Worm (Caenorhabditis elegans) whole organism, L1 larva: Measurements from ENCODE around the gene F40G9.8.

Experiments used
- C04F5.9 ChIP-seq: sonication (generic microtip); optimal IDR thresholded peaks from 2 replicates; lab custom pipeline; 2016; ENCODE audit warnings: missing genetic modification characterization, missing compliant biosample characterization
- F16B12.6 ChIP-seq: fragments of 150-350 bp; optimal IDR thresholded peaks from 2 replicates; lab custom pipeline; 2014; ENCODE audit warnings: missing biosample characterization, missing genetic modification characterization
- aha-1 ChIP-seq: fragments of 150-350 bp; optimal IDR thresholded peaks from 2 replicates; lab custom pipeline; 2014; ENCODE audit warnings: missing biosample characterization, missing genetic modification characterization
- alr-1 ChIP-seq: fragments of 200-800 bp; sonication (Bioruptor generic); optimal IDR thresholded peaks from 2 replicates; lab custom pipeline; 2018; ENCODE audit warnings: borderline replicate concordance, mild to moderate bottlenecking, missing genetic modification characterization, missing compliant biosample characterization
- ceh-63 ChIP-seq: fragments of 200-800 bp; sonication (Bioruptor generic); optimal IDR thresholded peaks from 2 replicates; lab custom pipeline; 2018; ENCODE audit warnings: mild to moderate bottlenecking, missing genetic modification characterization, missing compliant biosample characterization
- ceh-8 ChIP-seq: fragments of 200-800 bp; sonication (Bioruptor generic); optimal IDR thresholded peaks from 2 replicates; lab custom pipeline; 2018; ENCODE audit warnings: mild to moderate bottlenecking, missing genetic modification characterization, moderate library complexity, missing compliant biosample characterization
- ceh-82 ChIP-seq, 3 experiments: fragments of 150-350 bp in 1 of 3; sonication (generic microtip) in 2 of 3; optimal IDR thresholded peaks; 2 replicates each; lab custom pipeline; 2014 to 2017; ENCODE audit warnings: missing biosample characterization in 3 of 3, missing genetic modification characterization in 3 of 3
- ces-1 ChIP-seq: fragments of 150-350 bp; optimal IDR thresholded peaks from 2 replicates; lab custom pipeline; 2014; ENCODE audit warnings: missing biosample characterization, missing genetic modification reagents, missing genetic modification characterization
- egl-13 ChIP-seq: sonication (generic microtip); optimal IDR thresholded peaks from 2 replicates; lab custom pipeline; 2016; ENCODE audit warnings: missing genotype, missing genetic modification reagents, missing genetic modification characterization, missing compliant biosample characterization
- egl-27 ChIP-seq, 2 experiments: fragments of 150-350 bp in 1 of 2; sonication (generic microtip); optimal IDR thresholded peaks; 3 replicates each; lab custom pipeline; 2017 to 2018; ENCODE audit warnings: missing biosample characterization in 2 of 2, missing genetic modification characterization in 2 of 2, missing genetic modification reagents in 2 of 2
- elt-2 ChIP-seq: sonication (generic microtip); optimal IDR thresholded peaks from 2 replicates; lab custom pipeline; 2016; ENCODE audit warnings: missing genetic modification characterization, mild to moderate bottlenecking, inconsistent platforms, missing compliant biosample characterization, missing genetic modification reagents
- grh-1 ChIP-seq: fragments of 200-800 bp; sonication (Bioruptor generic); IDR thresholded peaks from 2 replicates; pipeline ENCODE4 v1.3.6; 2022; ENCODE audit warnings: missing genetic modification reagents, missing genetic modification characterization, missing compliant biosample characterization
- hlh-17 ChIP-seq: fragments of 200-800 bp; sonication (Bioruptor generic); optimal IDR thresholded peaks from 2 replicates; lab custom pipeline; 2018; ENCODE audit warnings: missing genetic modification characterization, mild to moderate bottlenecking, missing compliant biosample characterization, moderate library complexity, borderline replicate concordance
- hlh-4 ChIP-seq: sonication (generic microtip); optimal IDR thresholded peaks from 2 replicates; lab custom pipeline; 2016; ENCODE audit warnings: mild to moderate bottlenecking, missing genetic modification characterization, missing compliant biosample characterization
- hpl-2 ChIP-seq: fragments of 150-350 bp; optimal IDR thresholded peaks from 2 replicates; lab custom pipeline; 2014; ENCODE audit warnings: missing biosample characterization, missing genetic modification reagents, missing genetic modification characterization
- jun-1 ChIP-seq: fragments of 150-350 bp; optimal IDR thresholded peaks from 2 replicates; lab custom pipeline; 2014; ENCODE audit warnings: missing biosample characterization, missing genetic modification reagents, missing genetic modification characterization
- lin-15B ChIP-seq: fragments of 150-350 bp; sonication (generic microtip); optimal IDR thresholded peaks from 3 replicates; lab custom pipeline; 2014; ENCODE audit warnings: missing biosample characterization, missing genetic modification characterization
- lir-3 ChIP-seq: sonication (generic microtip); optimal IDR thresholded peaks from 2 replicates; lab custom pipeline; 2016; ENCODE audit warnings: mild to moderate bottlenecking, missing genetic modification characterization, moderate library complexity, missing compliant biosample characterization; ENCODE audit not compliant: poor library complexity
- mab-9 ChIP-seq: fragments of 200-800 bp; sonication (Bioruptor generic); IDR thresholded peaks from 2 replicates; pipeline ENCODE4 v1.3.6; 2022; ENCODE audit warnings: missing genetic modification reagents, missing genetic modification characterization, missing compliant biosample characterization
- mep-1 ChIP-seq: fragments of 150-350 bp; optimal IDR thresholded peaks from 2 replicates; lab custom pipeline; 2014; ENCODE audit warnings: missing biosample characterization, missing genetic modification characterization
- nhr-11 ChIP-seq: fragments of 150-350 bp; optimal IDR thresholded peaks from 2 replicates; lab custom pipeline; 2014; ENCODE audit warnings: missing biosample characterization, missing genetic modification characterization
- nhr-20 ChIP-seq: sonication (generic microtip); optimal IDR thresholded peaks from 2 replicates; lab custom pipeline; 2016; ENCODE audit warnings: mild to moderate bottlenecking, missing genetic modification characterization, missing compliant biosample characterization
- nhr-237 ChIP-seq: fragments of 150-350 bp; optimal IDR thresholded peaks from 2 replicates; lab custom pipeline; 2014; ENCODE audit warnings: missing biosample characterization, missing genetic modification characterization
- nhr-47 ChIP-seq: sonication (generic microtip); optimal IDR thresholded peaks from 2 replicates; lab custom pipeline; 2016; ENCODE audit warnings: mild to moderate bottlenecking, missing genetic modification characterization, moderate library complexity, missing compliant biosample characterization
- nhr-77 ChIP-seq: fragments of 150-350 bp; optimal IDR thresholded peaks from 2 replicates; lab custom pipeline; 2014; ENCODE audit warnings: missing biosample characterization, missing genetic modification characterization
- nhr-85 ChIP-seq: sonication (generic microtip); peaks from one replicate; lab custom pipeline; 2016; ENCODE audit warnings: missing genetic modification characterization, inconsistent platforms, missing compliant biosample characterization
- pag-3 ChIP-seq: sonication (generic microtip); optimal IDR thresholded peaks from 2 replicates; lab custom pipeline; 2017; ENCODE audit warnings: missing genetic modification characterization, mild to moderate bottlenecking, missing compliant biosample characterization, antibody characterized with exemption, borderline replicate concordance; ENCODE audit not compliant: insufficient read depth
- pqm-1 ChIP-seq: sonication (generic microtip); optimal IDR thresholded peaks from 3 replicates; lab custom pipeline; 2017; ENCODE audit warnings: missing biosample characterization, missing genetic modification characterization
- rnt-1 ChIP-seq: sonication (generic microtip); optimal IDR thresholded peaks from 2 replicates; lab custom pipeline; 2016; ENCODE audit warnings: mild to moderate bottlenecking, missing genetic modification characterization, moderate library complexity, missing compliant biosample characterization
- skn-1 ChIP-seq: fragments of 150-350 bp; optimal IDR thresholded peaks from 2 replicates; lab custom pipeline; 2014; ENCODE audit warnings: missing biosample characterization, missing genetic modification characterization
- snpc-4 ChIP-seq: fragments of 150-350 bp; optimal IDR thresholded peaks from 2 replicates; lab custom pipeline; 2014; ENCODE audit warnings: missing biosample characterization, missing genetic modification characterization
- sox-4 ChIP-seq: sonication (generic microtip); optimal IDR thresholded peaks from 2 replicates; lab custom pipeline; 2016; ENCODE audit warnings: missing genetic modification characterization, missing compliant biosample characterization
- tbx-2 ChIP-seq: sonication (generic microtip); optimal IDR thresholded peaks from 2 replicates; lab custom pipeline; 2016; ENCODE audit warnings: missing genetic modification characterization, missing compliant biosample characterization
- tlp-1 ChIP-seq: fragments of 150-350 bp; optimal IDR thresholded peaks from 2 replicates; lab custom pipeline; 2014; ENCODE audit warnings: missing biosample characterization, missing genetic modification characterization
- unc-30 ChIP-seq: sonication (generic microtip); optimal IDR thresholded peaks from 2 replicates; lab custom pipeline; 2017; ENCODE audit warnings: missing biosample characterization, missing genetic modification characterization
- unc-62 ChIP-seq: fragments of 150-350 bp; optimal IDR thresholded peaks from 2 replicates; lab custom pipeline; 2014; ENCODE audit warnings: missing biosample characterization, missing genetic modification reagents, missing genetic modification characterization
- unc-86 ChIP-seq: sonication (generic microtip); optimal IDR thresholded peaks from 2 replicates; lab custom pipeline; 2016; ENCODE audit warnings: missing genetic modification characterization, missing compliant biosample characterization
- xbp-1 ChIP-seq: sonication (generic microtip); optimal IDR thresholded peaks from 2 replicates; lab custom pipeline; 2016; ENCODE audit warnings: missing genetic modification characterization, missing compliant biosample characterization
- zag-1 ChIP-seq: fragments of 150-350 bp; optimal IDR thresholded peaks from 2 replicates; lab custom pipeline; 2014; ENCODE audit warnings: missing biosample characterization, missing genetic modification characterization
- zip-4 ChIP-seq: fragments of 200-800 bp; sonication (Bioruptor generic); optimal IDR thresholded peaks from 2 replicates; lab custom pipeline; 2018; ENCODE audit warnings: mild to moderate bottlenecking, missing genetic modification characterization, moderate library complexity, missing compliant biosample characterization

The F40G9.8 gene

ce11 chrIII:131627-132026 lies 33.0 kb downstream of the F40G9.8 start (continued):
- TF ChIP-seq ceh-82 (tag; optimal IDR thresholded peaks at IDR 0.05; lab: Kevin White, UChicago): peak in 2 of 3 experiments; percentile 2 to 70
- TF ChIP-seq snpc-4 (tag; lab: Kevin White, UChicago): peak; percentile 16
- TF ChIP-seq hpl-2 (GFP tag; lab: Kevin White, UChicago): no peak
- TF ChIP-seq C04F5.9 (tag; lab: Kevin White, UChicago): no peak
- TF ChIP-seq skn-1 (tag; lab: Kevin White, UChicago): peak; percentile 11
- no peak for TF ChIP-seq hlh-4 (tag; lab: Kevin White, UChicago)
- no peak for TF ChIP-seq aha-1 (tag; lab: Kevin White, UChicago)
- TF ChIP-seq egl-13: no peak
- no peak for TF ChIP-seq unc-30 (tag; lab: Kevin White, UChicago)
- TF ChIP-seq ceh-63 (GFP tag; lab: Kevin White, UChicago): no peak
- no peak for TF ChIP-seq tlp-1 (tag; lab: Kevin White, UChicago)
- TF ChIP-seq xbp-1 (tag; lab: Kevin White, UChicago): peak; percentile 44
- peak; percentile 61 for TF ChIP-seq lin-15B (tag; lab: Kevin White, UChicago)
- no peak for TF ChIP-seq mab-9
- TF ChIP-seq pqm-1 (tag; lab: Kevin White, UChicago): no peak
- TF ChIP-seq mep-1 (tag; lab: Kevin White, UChicago): peak; percentile 79
- TF ChIP-seq nhr-237 (tag; lab: Kevin White, UChicago): no peak
- TF ChIP-seq unc-86 (tag; lab: Kevin White, UChicago): peak; percentile 15
- no peak for TF ChIP-seq nhr-11
- TF ChIP-seq alr-1 (tag; lab: Kevin White, UChicago): no peak
- peak; percentile 55 for TF ChIP-seq nhr-47
- no peak for TF ChIP-seq hlh-17 (GFP tag; lab: Kevin White, UChicago)
- no peak for TF ChIP-seq grh-1 (GFP tag; lab: Robert Waterston, UW)
- peak; percentile 37 for TF ChIP-seq nhr-20
- no peak for TF ChIP-seq egl-27 (tag; optimal IDR thresholded peaks at IDR 0.05; lab: Kevin White, UChicago)
- TF ChIP-seq zag-1 (tag; lab: Kevin White, UChicago): peak; percentile 14
- no peak for TF ChIP-seq sox-4 (tag; lab: Kevin White, UChicago)
- TF ChIP-seq unc-62: no peak
- TF ChIP-seq nhr-77 (tag; lab: Kevin White, UChicago): no peak
- peak; percentile 60 for TF ChIP-seq F16B12.6 (tag; lab: Kevin White, UChicago)
- peak; percentile 71 for TF ChIP-seq nhr-85 (tag; lab: Kevin White, UChicago)
- no peak for TF ChIP-seq ceh-8 (GFP tag; lab: Kevin White, UChicago)

- TF ChIP-seq elt-2 (tag; lab: Kevin White, UChicago) (peak; percentile 23), mep-1 (tag; lab: Kevin White, UChicago) (no peak)
Measured at ce11 chrIII:130650-131049, 34.0 kb downstream of the F40G9.8 start, which contains the start of the genes nhr-280 and C29F9.2. nhr-280 (minus strand) TSS chrIII:130750. C29F9.2 (plus strand) TSS chrIII:130947.

- TF ChIP-seq lir-3 (no peak), aha-1 (tag; lab: Kevin White, UChicago) (no peak), rnt-1 (tag; lab: Kevin White, UChicago) (no peak), pag-3 (no peak), zip-4 (no peak), elt-2 (tag; lab: Kevin White, UChicago) (no peak), unc-30 (tag; lab: Kevin White, UChicago) (no peak), mab-9 (no peak), jun-1 (no peak), skn-1 (tag; lab: Kevin White, UChicago) (no peak), ces-1 (GFP tag; lab: Kevin White, UChicago) (no peak), tbx-2 (tag; lab: Kevin White, UChicago) (no peak)
- TF ChIP-seq, all 84 proteins: peak for 0
Measured at ce11 chrIII:124478-124877, 40.2 kb downstream of the F40G9.8 start, which contains the start of gene pals-23. pals-23 (plus strand) TSS chrIII:124778.
